Worm (Caenorhabditis elegans) whole organism, midembryonic: ENCODE results near the gene zag-1.

Experiments
- T22C8.4 ChIP-seq: fragments of 200-800 bp; sonication (Bioruptor generic); IDR thresholded peaks from 2 replicates; pipeline ENCODE4 v1.3.6; 2022; ENCODE audit warnings: missing genetic modification characterization, missing compliant biosample characterization
- cog-1 ChIP-seq: sonication (generic microtip); optimal IDR thresholded peaks from 2 replicates; lab custom pipeline; 2016; ENCODE audit warnings: missing genetic modification characterization, missing compliant biosample characterization
- flt-1 ChIP-seq: fragments of 200-800 bp; sonication (Bioruptor generic); IDR thresholded peaks from 2 replicates; pipeline ENCODE4 v1.3.6; 2022; ENCODE audit warnings: missing genetic modification characterization, missing compliant biosample characterization
- klf-2 ChIP-seq: fragments of 200-800 bp; sonication (Bioruptor generic); conservative IDR thresholded peaks from 2 replicates; pipeline ENCODE4 v1.3.6; 2022; ENCODE audit warnings: missing genetic modification reagents, missing genetic modification characterization, missing compliant biosample characterization
- med-1 ChIP-seq: sonication (generic microtip); optimal IDR thresholded peaks from 2 replicates; lab custom pipeline; 2017; ENCODE audit warnings: missing genetic modification characterization, mild to moderate bottlenecking, missing compliant biosample characterization, antibody characterized with exemption, missing genetic modification reagents; ENCODE audit not compliant: insufficient read depth
- ref-1 ChIP-seq: fragments of 200-800 bp; sonication (Bioruptor generic); conservative IDR thresholded peaks from 2 replicates; pipeline ENCODE4 v1.3.6; 2022; ENCODE audit warnings: missing genetic modification reagents, missing genetic modification characterization, missing compliant biosample characterization
- tab-1 ChIP-seq: fragments of 200-800 bp; sonication (Bioruptor generic); IDR thresholded peaks from 2 replicates; pipeline ENCODE4 v1.3.6; 2022; ENCODE audit warnings: missing genetic modification characterization, missing compliant biosample characterization
- ztf-23 ChIP-seq: fragments of 200-800 bp; sonication (Bioruptor generic); IDR thresholded peaks from 2 replicates; pipeline ENCODE4 v1.3.6; 2022; ENCODE audit warnings: missing genetic modification reagents, missing genetic modification characterization, missing compliant biosample characterization
- ztf-29 ChIP-seq: fragments of 200-800 bp; sonication (Bioruptor generic); IDR thresholded peaks from 2 replicates; pipeline ENCODE4 v1.3.6; 2022; ENCODE audit warnings: missing genetic modification reagents, missing genetic modification characterization, missing compliant biosample characterization

The zag-1 gene

ce11 chrIV:3873706-3874105 lies 18.1 kb downstream of the zag-1 start, which contains the start of gene F37C4.5:
Gene F37C4.5, minus strand, starts transcription at chrIV:3873806.
- TF ChIP-seq ztf-29 (GFP tag; lab: Robert Waterston, UW) = no peak
- TF ChIP-seq tab-1 = no peak
- TF ChIP-seq ztf-23 (GFP tag; lab: Robert Waterston, UW) = no peak
- TF ChIP-seq klf-2 (GFP tag; lab: Robert Waterston, UW) = no peak

ce11 chrIV:3874417-3874816 lies 18.8 kb downstream of the zag-1 start:
- TF ChIP-seq flt-1 (GFP tag; lab: Robert Waterston, UW) = no peak
- TF ChIP-seq med-1 (GFP tag; lab: Kevin White, UChicago) = no peak
- no peak for TF ChIP-seq klf-2 (GFP tag; lab: Robert Waterston, UW)
- no peak for TF ChIP-seq tab-1
- TF ChIP-seq ztf-23 (GFP tag; lab: Robert Waterston, UW) = no peak
- TF ChIP-seq T22C8.4 (GFP tag; lab: Robert Waterston, UW) = no peak
- TF ChIP-seq ztf-29 (GFP tag; lab: Robert Waterston, UW) = no peak
- no peak for TF ChIP-seq cog-1 (tag; lab: Kevin White, UChicago)
- TF ChIP-seq ref-1 (GFP tag; lab: Robert Waterston, UW) = no peak

- TF ChIP-seq ztf-23 (GFP tag; lab: Robert Waterston, UW) (no peak), cog-1 (tag; lab: Kevin White, UChicago) (no peak), ztf-29 (GFP tag; lab: Robert Waterston, UW) (no peak), med-1 (GFP tag; lab: Kevin White, UChicago) (no peak)
These were observed 19.6 kb downstream of the zag-1 start for ce11 chrIV:3875260-3875659.

ce11 chrIV:3876955-3877354 lies 21.3 kb downstream of the zag-1 start:
- TF ChIP-seq tab-1 (no peak), ref-1 (GFP tag; lab: Robert Waterston, UW) (no peak), flt-1 (GFP tag; lab: Robert Waterston, UW) (no peak), T22C8.4 (GFP tag; lab: Robert Waterston, UW) (no peak), med-1 (GFP tag; lab: Kevin White, UChicago) (no peak), klf-2 (GFP tag; lab: Robert Waterston, UW) (no peak), ztf-23 (GFP tag; lab: Robert Waterston, UW) (no peak), ztf-29 (GFP tag; lab: Robert Waterston, UW) (no peak), cog-1 (tag; lab: Kevin White, UChicago) (no peak)

- TF ChIP-seq ref-1 (GFP tag; lab: Robert Waterston, UW) = no peak
- TF ChIP-seq klf-2 (GFP tag; lab: Robert Waterston, UW) = no peak
- TF ChIP-seq ztf-29 (GFP tag; lab: Robert Waterston, UW) = no peak
- no peak for TF ChIP-seq T22C8.4 (GFP tag; lab: Robert Waterston, UW)
- no peak for TF ChIP-seq med-1 (GFP tag; lab: Kevin White, UChicago)
- TF ChIP-seq flt-1 (GFP tag; lab: Robert Waterston, UW) = no peak
- TF ChIP-seq tab-1 = no peak
- no peak for TF ChIP-seq ztf-23 (GFP tag; lab: Robert Waterston, UW)
- no peak for TF ChIP-seq cog-1 (tag; lab: Kevin White, UChicago)
These were observed 22.8 kb downstream of the zag-1 start, which contains the start of gene F37C4.6 for ce11 chrIV:3878283-3878938. Gene F37C4.6, minus strand, starts transcription at chrIV:3878333.

- TF ChIP-seq flt-1 (GFP tag; lab: Robert Waterston, UW) (no peak), med-1 (GFP tag; lab: Kevin White, UChicago) (no peak), klf-2 (GFP tag; lab: Robert Waterston, UW) (no peak), cog-1 (tag; lab: Kevin White, UChicago) (no peak), T22C8.4 (GFP tag; lab: Robert Waterston, UW) (no peak), ztf-23 (GFP tag; lab: Robert Waterston, UW) (no peak)
These were observed 25.5 kb downstream of the zag-1 start, which contains the start of the genes F37C4.8 and oac-23 for ce11 chrIV:3881119-3881518. Gene F37C4.8, minus strand, starts transcription at chrIV:3881219. Gene oac-23, plus strand, starts transcription at chrIV:3881441.

- TF ChIP-seq ztf-29 (GFP tag; lab: Robert Waterston, UW) (no peak), cog-1 (tag; lab: Kevin White, UChicago) (no peak), med-1 (GFP tag; lab: Kevin White, UChicago) (no peak), T22C8.4 (GFP tag; lab: Robert Waterston, UW) (no peak), flt-1 (GFP tag; lab: Robert Waterston, UW) (no peak), klf-2 (GFP tag; lab: Robert Waterston, UW) (no peak), ref-1 (GFP tag; lab: Robert Waterston, UW) (no peak), ztf-23 (GFP tag; lab: Robert Waterston, UW) (no peak), tab-1 (no peak)
These were observed 29.7 kb downstream of the zag-1 start, which contains the start of gene oac-22 for ce11 chrIV:3885369-3885768. Gene oac-22, plus strand, starts transcription at chrIV:3885669.

ce11 chrIV:3888963-3889362 lies 33.3 kb downstream of the zag-1 start, which contains the start of gene oac-21:
Gene oac-21, plus strand, starts transcription at chrIV:3889263.
- no peak for TF ChIP-seq ztf-29 (GFP tag; lab: Robert Waterston, UW)
- TF ChIP-seq tab-1 = no peak
- TF ChIP-seq ref-1 (GFP tag; lab: Robert Waterston, UW) = no peak
- no peak for TF ChIP-seq med-1 (GFP tag; lab: Kevin White, UChicago)
- TF ChIP-seq klf-2 (GFP tag; lab: Robert Waterston, UW) = no peak
- no peak for TF ChIP-seq flt-1 (GFP tag; lab: Robert Waterston, UW)
- no peak for TF ChIP-seq cog-1 (tag; lab: Kevin White, UChicago)
- TF ChIP-seq ztf-23 (GFP tag; lab: Robert Waterston, UW) = no peak

- no peak for TF ChIP-seq tab-1
- TF ChIP-seq ref-1 (GFP tag; lab: Robert Waterston, UW) = no peak
- TF ChIP-seq ztf-23 (GFP tag; lab: Robert Waterston, UW) = no peak
- no peak for TF ChIP-seq T22C8.4 (GFP tag; lab: Robert Waterston, UW)
- no peak for TF ChIP-seq cog-1 (tag; lab: Kevin White, UChicago)
- TF ChIP-seq klf-2 (GFP tag; lab: Robert Waterston, UW) = no peak
- TF ChIP-seq ztf-29 (GFP tag; lab: Robert Waterston, UW) = no peak
- TF ChIP-seq med-1 (GFP tag; lab: Kevin White, UChicago) = no peak
- TF ChIP-seq flt-1 (GFP tag; lab: Robert Waterston, UW) = no peak
These were observed 36.4 kb downstream of the zag-1 start, which contains the start of gene F56D6.9 for ce11 chrIV:3892027-3892426. Gene F56D6.9, plus strand, starts transcription at chrIV:3892327.
